Worm (Caenorhabditis elegans): ENCODE data around the gene plp-1.

DNA sequence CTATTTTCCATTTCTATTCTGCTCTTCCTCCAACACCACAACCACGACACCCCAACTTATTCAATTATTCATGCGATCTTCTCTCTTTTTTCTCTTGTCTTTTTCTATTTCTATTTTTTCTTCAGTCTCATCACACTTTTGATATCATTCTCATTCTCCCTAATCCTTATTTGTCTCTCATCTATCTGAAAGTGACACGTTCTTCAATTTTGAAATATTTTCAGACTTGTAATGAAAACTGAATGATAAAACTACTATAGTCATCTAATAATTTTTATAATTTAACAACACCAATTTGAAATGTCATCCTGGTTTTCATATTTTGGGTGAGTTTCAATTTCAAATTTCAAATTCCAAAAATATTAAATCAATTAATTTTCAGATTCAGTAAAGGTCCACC, 44.5 kb upstream of the plp-1 start, which contains the start of gene cla-1:
- TF ChIP-seq die-1 (tag; optimal IDR thresholded peaks at IDR 0.05) (no peak), dpl-1 (GFP tag; optimal IDR thresholded peaks at IDR 0.05) (no peak), mel-28 (tag; optimal IDR thresholded peaks at IDR 0.05; ENCODE audit: borderline replicate concordance) (no peak)

Data from whole organism, young adult.